Fruit fly (Drosophila melanogaster): ENCODE data around the gene al.

The al gene

dm6 chr2L:428380-428989 is 50.6 kb downstream of the al start:
- no peak for TF ChIP-seq tai (GFP tag; optimal IDR thresholded peaks at IDR 0.05)
- no peak for TF ChIP-seq CG9705 (GFP tag; optimal IDR thresholded peaks at IDR 0.05)
- no peak for TF ChIP-seq Abd-B (GFP tag; optimal IDR thresholded peaks at IDR 0.05)
- no peak for TF ChIP-seq sage (GFP tag; optimal IDR thresholded peaks at IDR 0.05)
- TF ChIP-seq N (GFP tag; optimal IDR thresholded peaks at IDR 0.05): no peak
- no peak for TF ChIP-seq Myc (optimal IDR thresholded peaks at IDR 0.05)

DNA sequence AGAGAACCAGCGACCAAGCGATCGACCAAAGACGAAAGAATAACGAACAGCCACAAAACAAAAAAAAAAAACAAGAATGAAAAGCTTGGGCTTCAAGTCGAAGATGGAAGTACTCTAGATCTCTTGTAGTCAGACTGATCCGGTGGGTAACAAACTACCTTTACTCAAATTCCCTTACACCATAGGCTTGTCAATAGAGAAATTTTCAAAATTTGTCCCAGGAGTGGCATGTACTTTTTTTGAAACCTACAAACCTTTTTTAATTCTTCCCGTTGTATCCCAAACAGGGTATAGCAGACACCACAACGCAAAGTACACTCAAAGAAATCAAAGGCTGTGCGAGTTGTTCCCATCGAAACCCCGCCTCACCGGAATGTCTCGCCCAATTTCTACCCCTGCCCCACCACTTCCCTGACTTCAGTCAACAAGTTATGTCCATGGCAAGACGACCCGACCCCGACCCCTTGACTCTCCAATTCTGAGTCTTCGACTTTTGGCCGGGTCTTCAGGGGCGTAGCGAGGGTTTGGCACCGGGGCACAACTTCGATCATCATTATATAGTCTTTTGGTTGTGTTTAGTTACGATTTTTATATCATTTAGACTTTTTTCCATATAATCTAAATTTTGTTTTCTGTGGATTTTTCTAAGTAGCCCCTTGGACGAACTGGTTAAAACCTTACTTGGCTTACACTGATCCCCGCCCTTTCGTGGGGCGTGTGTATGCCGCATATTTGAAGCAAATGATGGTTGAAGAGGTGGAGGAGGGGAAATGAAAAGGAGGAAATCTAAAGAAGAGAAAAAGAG is 52.0 kb downstream of the al start:
- TF ChIP-seq sage (GFP tag; optimal IDR thresholded peaks at IDR 0.05) (peak; percentile 93), HLH106 (tag; optimal IDR thresholded peaks at IDR 0.05) (peak; percentile 94), psq (GFP tag; optimal IDR thresholded peaks at IDR 0.05) (peak; percentile 97), usp (GFP tag; optimal IDR thresholded peaks at IDR 0.05) (no peak), dmrt93B (GFP tag; optimal IDR thresholded peaks at IDR 0.05) (peak; percentile 89), GATAd (GFP tag; optimal IDR thresholded peaks at IDR 0.05) (no peak), Sp1 (GFP tag; optimal IDR thresholded peaks at IDR 0.05) (peak; percentile 94), CG9705 (GFP tag; optimal IDR thresholded peaks at IDR 0.05) (peak; percentile 82), brk (GFP tag; optimal IDR thresholded peaks at IDR 0.05) (peak; percentile 89), Hr78 (GFP tag; optimal IDR thresholded peaks at IDR 0.05) (no peak), fru (GFP tag; optimal IDR thresholded peaks at IDR 0.05) (peak; percentile 96), jim (GFP tag; optimal IDR thresholded peaks at IDR 0.05) (no peak), Mio (GFP tag; optimal IDR thresholded peaks at IDR 0.05) (peak; percentile 59), Dif (GFP tag; optimal IDR thresholded peaks at IDR 0.05; ENCODE audit: partially characterized antibody) (no peak), rgr (GFP tag; optimal IDR thresholded peaks at IDR 0.05) (peak; percentile 93), sv (GFP tag; optimal IDR thresholded peaks at IDR 0.05) (peak; percentile 0), Jra (GFP tag; optimal IDR thresholded peaks at IDR 0.05) (peak; percentile 76), CrebA (GFP tag; optimal IDR thresholded peaks at IDR 0.05; ENCODE audit: borderline replicate concordance) (peak; percentile 24), pan (optimal IDR thresholded peaks at IDR 0.05) (no peak), foxo (GFP tag; optimal IDR thresholded peaks at IDR 0.05) (peak; percentile 73 to 96), br (GFP tag; optimal IDR thresholded peaks at IDR 0.05) (peak; percentile 96), Hr83 (GFP tag; optimal IDR thresholded peaks at IDR 0.05; ENCODE audit: poor library complexity, severe bottlenecking) (no peak), woc (GFP tag; optimal IDR thresholded peaks at IDR 0.05) (peak; percentile 96), N (GFP tag; optimal IDR thresholded peaks at IDR 0.05) (no peak), h (GFP tag; optimal IDR thresholded peaks at IDR 0.05) (peak; percentile 97), Myc (optimal IDR thresholded peaks at IDR 0.05) (no peak), OdsH (GFP tag; optimal IDR thresholded peaks at IDR 0.05) (peak; percentile 95), CG32264 (GFP tag; optimal IDR thresholded peaks at IDR 0.05) (peak; percentile 87), lola (GFP tag; optimal IDR thresholded peaks at IDR 0.05) (no peak), Abd-B (GFP tag; optimal IDR thresholded peaks at IDR 0.05) (no peak), Hnf4 (GFP tag; optimal IDR thresholded peaks at IDR 0.05) (peak; percentile 95), dl (GFP tag; optimal IDR thresholded peaks at IDR 0.05; ENCODE audit: insufficient read depth in 1 of 2, partially characterized antibody in 2 of 2) (no peak), dsf (GFP tag; optimal IDR thresholded peaks at IDR 0.05; ENCODE audit: borderline replicate concordance) (peak; percentile 82), tai (GFP tag; optimal IDR thresholded peaks at IDR 0.05) (peak; percentile 90), Rel (GFP tag; optimal IDR thresholded peaks at IDR 0.05) (no peak), Rel (tag; optimal IDR thresholded peaks at IDR 0.05) (peak; percentile 61), ey (GFP tag; optimal IDR thresholded peaks at IDR 0.05) (peak; percentile 96), Vsx2 (GFP tag; optimal IDR thresholded peaks at IDR 0.05; ENCODE audit: partially characterized antibody) (no peak), Dfd (GFP tag; optimal IDR thresholded peaks at IDR 0.05) (no peak)

Data from whole organism, wandering third instar larva.